Worm (Caenorhabditis elegans): Measurements from ENCODE around the gene F57B1.1.

The F57B1.1 gene

ce11 chrV:13207426-13207825 is 12.0 kb upstream of the F57B1.1 start, which contains the start of gene F57B1.5:
TSS of gene F57B1.5 (plus strand) at chrV:13207726.
- TF ChIP-seq mcd-1 (GFP tag; IDR thresholded peaks at IDR 0.05) = no peak
- no peak for TF ChIP-seq K11D2.4 (GFP tag; IDR thresholded peaks at IDR 0.05)
- TF ChIP-seq mes-4 (tag; optimal IDR thresholded peaks at IDR 0.05) = no peak
- TF ChIP-seq nhr-27 (tag; optimal IDR thresholded peaks at IDR 0.05) = no peak
- TF ChIP-seq egl-18 (GFP tag; IDR thresholded peaks at IDR 0.05) = no peak
- no peak for TF ChIP-seq akir-1 (GFP tag; optimal IDR thresholded peaks at IDR 0.05)
- no peak for TF ChIP-seq him-1 (tag; optimal IDR thresholded peaks at IDR 0.05)
- no peak for TF ChIP-seq F23B12.7 (tag; optimal IDR thresholded peaks at IDR 0.05; ENCODE audit: insufficient read depth)
- no peak for TF ChIP-seq ets-4 (GFP tag; optimal IDR thresholded peaks at IDR 0.05)
- TF ChIP-seq sea-2 (GFP tag; IDR thresholded peaks at IDR 0.05) = no peak
- no peak for TF ChIP-seq Y56A3A.18 (GFP tag; IDR thresholded peaks at IDR 0.05)
- TF ChIP-seq B0336.3 (GFP tag; IDR thresholded peaks at IDR 0.05) = no peak
- TF ChIP-seq chd-7 (tag; optimal IDR thresholded peaks at IDR 0.05) = no peak
- TF ChIP-seq ceh-27 (GFP tag; optimal IDR thresholded peaks at IDR 0.05) = no peak
- TF ChIP-seq let-607 (tag; optimal IDR thresholded peaks at IDR 0.05) = no peak
- TF ChIP-seq ztf-26 (tag; optimal IDR thresholded peaks at IDR 0.05) = no peak
- TF ChIP-seq lin-35 (GFP tag; optimal IDR thresholded peaks at IDR 0.05) = no peak
- no peak for TF ChIP-seq fkh-3 (tag; optimal IDR thresholded peaks at IDR 0.05)
- no peak for TF ChIP-seq xnd-1 (tag; optimal IDR thresholded peaks at IDR 0.05)
- TF ChIP-seq F52B5.7 (tag; optimal IDR thresholded peaks at IDR 0.05) = no peak

DNA sequence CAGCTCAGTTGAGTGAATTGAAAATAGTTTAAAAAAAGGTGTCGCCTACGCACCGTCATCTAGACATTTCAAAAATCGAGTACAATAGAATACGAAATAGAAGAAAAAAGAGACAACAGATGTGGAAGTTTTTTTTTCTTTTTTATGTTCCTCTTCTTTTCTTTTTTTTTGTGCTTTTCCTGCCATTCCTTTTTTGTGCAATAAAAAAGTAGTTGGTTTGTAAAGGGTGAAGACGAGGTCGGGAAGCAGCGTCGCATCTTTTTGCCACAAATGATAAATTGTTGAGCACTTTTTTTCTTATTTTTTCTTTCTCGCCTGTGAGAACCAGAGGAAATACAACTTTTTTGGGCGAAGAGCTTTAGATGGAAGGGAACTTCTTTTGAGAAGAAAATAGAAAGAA is 11.1 kb upstream of the F57B1.1 start:
- TF ChIP-seq ceh-100 (GFP tag; IDR thresholded peaks at IDR 0.05) (no peak), rec-8 (tag; optimal IDR thresholded peaks at IDR 0.05) (no peak), unc-130 (GFP tag; optimal IDR thresholded peaks at IDR 0.05) (no peak), B0261.1 (tag; optimal IDR thresholded peaks at IDR 0.05) (no peak), T26A5.8 (tag; optimal IDR thresholded peaks at IDR 0.05) (no peak), sea-2 (GFP tag; IDR thresholded peaks at IDR 0.05) (no peak), lsl-1 (GFP tag; optimal IDR thresholded peaks at IDR 0.05) (no peak)

DNA sequence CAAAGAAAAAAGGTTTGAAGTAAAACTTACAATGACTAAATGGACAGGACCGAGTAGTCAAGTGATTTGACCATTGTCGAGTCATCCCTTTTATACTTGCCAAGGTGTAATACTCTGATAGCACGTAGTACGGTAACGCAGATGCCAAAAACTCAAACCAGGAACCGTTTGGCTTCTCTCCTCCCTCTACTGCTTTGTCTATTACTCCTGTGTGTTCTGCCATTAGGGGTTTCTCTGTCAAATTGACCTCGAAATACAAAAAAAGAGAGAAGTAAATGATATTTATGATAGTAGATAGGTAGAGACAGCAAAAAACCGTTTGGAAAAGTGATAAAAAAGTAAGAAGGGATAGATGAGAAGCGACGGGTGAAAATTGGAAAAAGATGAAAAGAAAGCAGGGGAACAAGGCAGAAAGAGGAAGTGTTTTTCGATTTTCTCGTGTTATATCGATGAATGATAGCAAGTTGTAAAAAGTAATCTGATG is 6.7 kb upstream of the F57B1.1 start, which contains the start of the genes col-159 and col-160:
Gene col-159 (minus strand): TSS at position 51 of the 484 bp plus-strand sequence.
Gene col-160 (minus strand): TSS at position 63 of the 484 bp plus-strand sequence.
- TF ChIP-seq ceh-58 (GFP tag; IDR thresholded peaks at IDR 0.05) = no peak
- no peak for TF ChIP-seq snpc-1.3 (tag; optimal IDR thresholded peaks at IDR 0.05; ENCODE audit: insufficient read depth)
- TF ChIP-seq nfyb-1 (GFP tag; IDR thresholded peaks at IDR 0.05) = no peak
- no peak for TF ChIP-seq dox-1 (GFP tag; IDR thresholded peaks at IDR 0.05)
- no peak for TF ChIP-seq rcor-1 (GFP tag; IDR thresholded peaks at IDR 0.05)
- peak; percentile 58 for TF ChIP-seq lin-40 (tag; optimal IDR thresholded peaks at IDR 0.05)
- no peak for TF ChIP-seq B0019.2 (GFP tag; conservative IDR thresholded peaks at IDR 0.05)
- peak; percentile 75 for TF ChIP-seq ztf-26 (tag; optimal IDR thresholded peaks at IDR 0.05)
- TF ChIP-seq nhr-90 (tag; optimal IDR thresholded peaks at IDR 0.05) = no peak
- peak; percentile 71 for TF ChIP-seq somi-1 (GFP tag; optimal IDR thresholded peaks at IDR 0.05)
- no peak for TF ChIP-seq pbrm-1 (GFP tag; IDR thresholded peaks at IDR 0.05)
- TF ChIP-seq D2030.7 (GFP tag; IDR thresholded peaks at IDR 0.05) = no peak

All from whole organism, young adult.